Worm (Caenorhabditis elegans): Measurements from ENCODE around the gene clec-68.
"Not testable (repeated sequence)": the region's sequence is repeated elsewhere in the genome, so short reads cannot be mapped to it uniquely, and the experiment has no call there.

clec-68 gene

ce11 chrIV:3909114-3909513 lies 17.1 kb upstream of the clec-68 start, which contains the start of gene F56D6.13:
F56D6.13 (plus strand) TSS chrIV:3909414.
- no peak for TF ChIP-seq ceh-36 (tag; optimal IDR thresholded peaks at IDR 0.05)
- no peak for TF ChIP-seq hmg-4 (GFP tag; optimal IDR thresholded peaks at IDR 0.05)
- TF ChIP-seq scrt-1 (GFP tag; IDR thresholded peaks at IDR 0.05): no peak
- no peak for TF ChIP-seq sea-1 (GFP tag; conservative IDR thresholded peaks at IDR 0.05)
- no peak for TF ChIP-seq hnd-1 (tag; optimal IDR thresholded peaks at IDR 0.05)
- TF ChIP-seq F13C5.2 (tag; optimal IDR thresholded peaks at IDR 0.05): no peak
- no peak for TF ChIP-seq ceh-13 (GFP tag; optimal IDR thresholded peaks at IDR 0.05)
- no peak for TF ChIP-seq tbx-11 (GFP tag; IDR thresholded peaks at IDR 0.05)
- no peak for TF ChIP-seq ama-1 (optimal IDR thresholded peaks at IDR 0.05)
- no peak for TF ChIP-seq pes-1 (GFP tag; IDR thresholded peaks at IDR 0.05)
- TF ChIP-seq hmbx-1 (tag; optimal IDR thresholded peaks at IDR 0.05): no peak
- no peak for TF ChIP-seq tbx-37 (GFP tag; conservative IDR thresholded peaks at IDR 0.05)
- TF ChIP-seq flt-1 (GFP tag; IDR thresholded peaks at IDR 0.05): no peak

- not testable (repeated sequence) for TF ChIP-seq B0310.2, hnd-1, tra-4 (tag; optimal IDR thresholded peaks at IDR 0.05)
Observed at ce11 chrIV:3911848-3912247, 14.4 kb upstream of the clec-68 start, which contains the start of gene F56D6.18. F56D6.18 (minus strand) TSS chrIV:3911948.

ce11 chrIV:3912598-3912997 lies 13.6 kb upstream of the clec-68 start, which contains the start of gene F56D6.20:
F56D6.20 (plus strand) TSS chrIV:3912898.
- TF ChIP-seq flt-1 (GFP tag; IDR thresholded peaks at IDR 0.05) (no peak), ceh-13 (GFP tag; optimal IDR thresholded peaks at IDR 0.05) (no peak), hmbx-1 (tag; optimal IDR thresholded peaks at IDR 0.05) (no peak), ama-1 (optimal IDR thresholded peaks at IDR 0.05) (no peak), tra-4 (tag; optimal IDR thresholded peaks at IDR 0.05) (no peak), tbx-37 (GFP tag; conservative IDR thresholded peaks at IDR 0.05) (no peak), aly-1 (tag; optimal IDR thresholded peaks at IDR 0.05) (no peak), hnd-1 (tag; optimal IDR thresholded peaks at IDR 0.05) (no peak), tbx-11 (GFP tag; IDR thresholded peaks at IDR 0.05) (no peak), scrt-1 (GFP tag; IDR thresholded peaks at IDR 0.05) (no peak), sea-1 (GFP tag; conservative IDR thresholded peaks at IDR 0.05) (no peak), hmg-4 (GFP tag; optimal IDR thresholded peaks at IDR 0.05) (no peak), ceh-36 (tag; optimal IDR thresholded peaks at IDR 0.05) (no peak), B0310.2 (tag; optimal IDR thresholded peaks at IDR 0.05) (no peak), pes-1 (GFP tag; IDR thresholded peaks at IDR 0.05) (no peak), ets-7 (tag; optimal IDR thresholded peaks at IDR 0.05) (no peak), F13C5.2 (tag; optimal IDR thresholded peaks at IDR 0.05) (no peak)

ce11 chrIV:3914462-3914861 lies 11.8 kb upstream of the clec-68 start, which contains the start of gene F56D6.19:
F56D6.19 (plus strand) TSS chrIV:3914762.
- TF ChIP-seq hmbx-1 (tag; optimal IDR thresholded peaks at IDR 0.05) (no peak), tbx-11 (GFP tag; IDR thresholded peaks at IDR 0.05) (no peak), aly-1 (tag; optimal IDR thresholded peaks at IDR 0.05) (no peak), tra-4 (tag; optimal IDR thresholded peaks at IDR 0.05) (no peak), sea-1 (GFP tag; conservative IDR thresholded peaks at IDR 0.05) (no peak), tbx-37 (GFP tag; conservative IDR thresholded peaks at IDR 0.05) (no peak), ceh-36 (tag; optimal IDR thresholded peaks at IDR 0.05) (no peak), hmg-4 (GFP tag; optimal IDR thresholded peaks at IDR 0.05) (no peak), scrt-1 (GFP tag; IDR thresholded peaks at IDR 0.05) (no peak), pes-1 (GFP tag; IDR thresholded peaks at IDR 0.05) (no peak), B0310.2 (tag; optimal IDR thresholded peaks at IDR 0.05) (no peak), ceh-13 (GFP tag; optimal IDR thresholded peaks at IDR 0.05) (no peak), ama-1 (optimal IDR thresholded peaks at IDR 0.05) (no peak)

- TF ChIP-seq hmg-4 (GFP tag; optimal IDR thresholded peaks at IDR 0.05) (no peak), ceh-36 (tag; optimal IDR thresholded peaks at IDR 0.05) (no peak), flt-1 (GFP tag; IDR thresholded peaks at IDR 0.05) (no peak), hmbx-1 (tag; optimal IDR thresholded peaks at IDR 0.05) (no peak), aly-1 (tag; optimal IDR thresholded peaks at IDR 0.05) (no peak), pes-1 (GFP tag; IDR thresholded peaks at IDR 0.05) (no peak), tbx-37 (GFP tag; conservative IDR thresholded peaks at IDR 0.05) (no peak), ets-7 (tag; optimal IDR thresholded peaks at IDR 0.05) (no peak), tbx-11 (GFP tag; IDR thresholded peaks at IDR 0.05) (no peak), tra-4 (tag; optimal IDR thresholded peaks at IDR 0.05) (no peak), hnd-1 (tag; optimal IDR thresholded peaks at IDR 0.05) (no peak), ama-1 (optimal IDR thresholded peaks at IDR 0.05) (no peak), ceh-13 (GFP tag; optimal IDR thresholded peaks at IDR 0.05) (no peak), F13C5.2 (tag; optimal IDR thresholded peaks at IDR 0.05) (no peak), B0310.2 (tag; optimal IDR thresholded peaks at IDR 0.05) (no peak)
Observed at ce11 chrIV:3915296-3915695, 10.9 kb upstream of the clec-68 start, which contains the start of gene srz-20. srz-20 (plus strand) TSS chrIV:3915596.

ce11 chrIV:3917405-3917804 lies 8.8 kb upstream of the clec-68 start, which contains the start of gene F56D6.14:
F56D6.14 (plus strand) TSS chrIV:3917705.
- TF ChIP-seq ceh-36 (tag; optimal IDR thresholded peaks at IDR 0.05) (no peak), hnd-1 (tag; optimal IDR thresholded peaks at IDR 0.05) (no peak), tbx-11 (GFP tag; IDR thresholded peaks at IDR 0.05) (no peak), flt-1 (GFP tag; IDR thresholded peaks at IDR 0.05) (no peak), ceh-13 (GFP tag; optimal IDR thresholded peaks at IDR 0.05) (no peak), scrt-1 (GFP tag; IDR thresholded peaks at IDR 0.05) (no peak), pes-1 (GFP tag; IDR thresholded peaks at IDR 0.05) (no peak), ama-1 (optimal IDR thresholded peaks at IDR 0.05) (no peak), F13C5.2 (tag; optimal IDR thresholded peaks at IDR 0.05) (no peak)

- TF ChIP-seq scrt-1 (GFP tag; IDR thresholded peaks at IDR 0.05) (no peak), pes-1 (GFP tag; IDR thresholded peaks at IDR 0.05) (no peak), hnd-1 (tag; optimal IDR thresholded peaks at IDR 0.05) (no peak), hmbx-1 (tag; optimal IDR thresholded peaks at IDR 0.05) (no peak), ceh-13 (GFP tag; optimal IDR thresholded peaks at IDR 0.05) (no peak), tbx-37 (GFP tag; conservative IDR thresholded peaks at IDR 0.05) (no peak), hmg-4 (GFP tag; optimal IDR thresholded peaks at IDR 0.05) (no peak), ceh-36 (tag; optimal IDR thresholded peaks at IDR 0.05) (no peak), tra-4 (tag; optimal IDR thresholded peaks at IDR 0.05) (no peak)
Observed at ce11 chrIV:3918160-3918559, 8.1 kb upstream of the clec-68 start, which contains the start of gene F56D6.23. F56D6.23 (plus strand) TSS chrIV:3918460.

Data from whole organism, early embryonic.